Fruit fly (Drosophila melanogaster) whole organism, embryonic: ENCODE measurements around the gene Cpr64Ad.

ENCODE experiments used
- Awh ChIP-seq: fragments of 200-800 bp; sonication (Bioruptor generic); IDR thresholded peaks from 2 replicates; pipeline ENCODE4, ENCODE4 v1.3.6; 2022; ENCODE audit warnings: missing biosample characterization, missing genetic modification characterization
- CG11560 ChIP-seq: fragments of 200-800 bp; sonication (Bioruptor generic); IDR thresholded peaks from 3 replicates; pipeline ENCODE4 v1.3.6; 2022; ENCODE audit warnings: missing biosample characterization, missing genetic modification characterization
- CG13775 ChIP-seq: fragments of 200-800 bp; sonication (Bioruptor generic); optimal IDR thresholded peaks from 3 replicates; lab custom pipeline; 2017; ENCODE audit warnings: missing biosample characterization, mild to moderate bottlenecking, missing genetic modification characterization
- CG14050 ChIP-seq: fragments of 200-800 bp; sonication (Bioruptor generic); IDR thresholded peaks from 3 replicates; pipeline ENCODE4 v1.3.6; 2022; ENCODE audit warnings: missing biosample characterization, missing genetic modification characterization
- CG14860 ChIP-seq: fragments of 200-800 bp; sonication (Bioruptor generic); IDR thresholded peaks from 3 replicates; pipeline ENCODE4 v1.3.6; 2022; ENCODE audit warnings: missing biosample characterization, missing genetic modification characterization; ENCODE audit not compliant: partially characterized antibody
- CG18619 ChIP-seq: fragments of 200-800 bp; sonication (Bioruptor generic); optimal IDR thresholded peaks from 3 replicates; lab custom pipeline; 2017; ENCODE audit warnings: missing biosample characterization, mild to moderate bottlenecking, missing genetic modification characterization
- CG2712 ChIP-seq: fragments of 200-800 bp; optimal IDR thresholded peaks from 3 replicates; lab custom pipeline; 2019; ENCODE audit warnings: missing biosample characterization, mild to moderate bottlenecking, missing genetic modification characterization, moderate library complexity
- CG31365 ChIP-seq: fragments of 200-800 bp; sonication (Bioruptor generic); optimal IDR thresholded peaks from 2 replicates; lab custom pipeline; 2018; ENCODE audit warnings: missing biosample characterization, mild to moderate bottlenecking, missing genetic modification characterization
- CG31441 ChIP-seq: fragments of 200-800 bp; sonication (Bioruptor generic); IDR thresholded peaks from 2 replicates; pipeline ENCODE4 v1.3.6; 2022; ENCODE audit warnings: missing biosample characterization, missing genetic modification characterization
- CG32767 ChIP-seq: fragments of 200-800 bp; sonication (Bioruptor generic); IDR thresholded peaks from 2 replicates; pipeline ENCODE4 v1.3.6; 2022; ENCODE audit warnings: missing biosample characterization, missing genetic modification characterization
- CG4328 ChIP-seq: fragments of 200-800 bp; sonication (Bioruptor generic); optimal IDR thresholded peaks from 3 replicates; lab custom pipeline; 2017; ENCODE audit warnings: missing biosample characterization, missing genetic modification reagents, missing genetic modification characterization
- CG7372 ChIP-seq: fragments of 200-800 bp; sonication (Bioruptor generic); IDR thresholded peaks from 2 replicates; pipeline ENCODE4 v1.3.6; 2022; ENCODE audit warnings: missing biosample characterization, missing genetic modification characterization
- CG8388 ChIP-seq: fragments of 200-800 bp; sonication (Bioruptor generic); optimal IDR thresholded peaks from 2 replicates; lab custom pipeline; 2019; ENCODE audit warnings: missing biosample characterization, mild to moderate bottlenecking, missing genetic modification characterization, moderate library complexity
- CG8478 ChIP-seq: fragments of >200 bp; optimal IDR thresholded peaks from 2 replicates; lab custom pipeline; 2018
- GATAe ChIP-seq: fragments of 200-800 bp; sonication (Bioruptor generic); conservative IDR thresholded peaks from 2 replicates; pipeline ENCODE4 v1.3.6; 2022; ENCODE audit warnings: missing biosample characterization, missing genetic modification characterization
- Gsc ChIP-seq: fragments of 200-800 bp; sonication (Bioruptor generic); IDR thresholded peaks from 2 replicates; pipeline ENCODE4 v1.3.6; 2022; ENCODE audit warnings: missing biosample characterization, missing genetic modification characterization
- MESR4 ChIP-seq: fragments of 200-800 bp; sonication (Bioruptor generic); optimal IDR thresholded peaks from 2 replicates; lab custom pipeline; 2018; ENCODE audit warnings: missing biosample characterization, mild to moderate bottlenecking, missing genetic modification characterization, moderate library complexity
- Mes4 ChIP-seq: fragments of 200-800 bp; sonication (Bioruptor generic); optimal IDR thresholded peaks from 2 replicates; lab custom pipeline; 2016; ENCODE audit warnings: missing biosample characterization, missing genetic modification characterization
- Oli ChIP-seq: fragments of 200-800 bp; sonication (Bioruptor generic); optimal IDR thresholded peaks from 2 replicates; lab custom pipeline; 2018; ENCODE audit warnings: missing biosample characterization, mild to moderate bottlenecking, missing genetic modification characterization, moderate library complexity
- Optix ChIP-seq: fragments of 200-800 bp; sonication (Bioruptor generic); IDR thresholded peaks from 3 replicates; pipeline ENCODE4 v1.3.6; 2022; ENCODE audit warnings: missing biosample characterization, missing genetic modification characterization
- Sox100B ChIP-seq: fragments of 200-800 bp; sonication (Bioruptor generic); optimal IDR thresholded peaks from 3 replicates; lab custom pipeline; 2018; ENCODE audit warnings: missing biosample characterization, mild to moderate bottlenecking, missing genetic modification characterization
- Taf1 ChIP-seq: fragments of 200-800 bp; sonication (Bioruptor generic); IDR thresholded peaks from 2 replicates; pipeline ENCODE4 v1.3.6; 2022; ENCODE audit warnings: missing biosample characterization, missing genetic modification characterization
- Usf ChIP-seq: fragments of 200-800 bp; sonication (Bioruptor generic); optimal IDR thresholded peaks from 2 replicates; lab custom pipeline; 2017; ENCODE audit warnings: missing genotype, missing biosample characterization, missing genetic modification characterization
- ab ChIP-seq: fragments of 200-800 bp; sonication (Bioruptor generic); optimal IDR thresholded peaks from 2 replicates; lab custom pipeline; 2016; ENCODE audit warnings: missing biosample characterization, missing genetic modification characterization
- ac ChIP-seq: fragments of 200-800 bp; sonication (Bioruptor generic); optimal IDR thresholded peaks from 3 replicates; lab custom pipeline; 2017; ENCODE audit warnings: missing biosample characterization, mild to moderate bottlenecking, missing genetic modification characterization
- al ChIP-seq: fragments of 200-800 bp; sonication (Bioruptor generic); IDR thresholded peaks from 2 replicates; pipeline ENCODE4 v1.3.6; 2022; ENCODE audit warnings: missing biosample characterization, missing genetic modification characterization
- bsh ChIP-seq, 2 experiments: fragments of 200-800 bp; sonication (Bioruptor generic); optimal IDR thresholded peaks; 2 replicates each; lab custom pipeline; 2017 to 2018; ENCODE audit warnings: mild to moderate bottlenecking in 2 of 2, missing biosample characterization in 2 of 2, missing genetic modification characterization in 2 of 2, moderate library complexity in 1 of 2
- caup ChIP-seq: fragments of 200-800 bp; sonication (Bioruptor generic); optimal IDR thresholded peaks from 3 replicates; lab custom pipeline; 2017; ENCODE audit warnings: missing biosample characterization, mild to moderate bottlenecking, missing genetic modification characterization, moderate library complexity; ENCODE audit not compliant: severe bottlenecking
- crc ChIP-seq: fragments of 200-800 bp; sonication (Bioruptor generic); optimal IDR thresholded peaks from 2 replicates; lab custom pipeline; 2016; ENCODE audit warnings: missing biosample characterization, missing genetic modification characterization
- crol ChIP-seq: fragments of 200-800 bp; sonication (Bioruptor generic); IDR thresholded peaks from 2 replicates; pipeline ENCODE4 v1.3.6; 2022; ENCODE audit warnings: missing biosample characterization, missing genetic modification characterization
- danr ChIP-seq: fragments of 200-800 bp; sonication (Bioruptor generic); IDR thresholded peaks from 2 replicates; pipeline ENCODE4 v1.3.6; 2022; ENCODE audit warnings: missing biosample characterization, missing genetic modification characterization
- dm ChIP-seq: fragments of 200-800 bp; sonication (Bioruptor generic); optimal IDR thresholded peaks from 3 replicates; lab custom pipeline; 2016; ENCODE audit warnings: missing biosample characterization, missing genetic modification characterization
- dmrt11E ChIP-seq: fragments of 200-800 bp; sonication (Bioruptor generic); optimal IDR thresholded peaks from 3 replicates; lab custom pipeline; 2018; ENCODE audit warnings: missing biosample characterization, mild to moderate bottlenecking, missing genetic modification characterization, moderate library complexity
- fd96Cb ChIP-seq: fragments of 200-800 bp; sonication (Bioruptor generic); optimal IDR thresholded peaks from 2 replicates; lab custom pipeline; 2018; ENCODE audit warnings: missing biosample characterization, mild to moderate bottlenecking, missing genetic modification characterization, moderate library complexity
- gce ChIP-seq: fragments of 200-800 bp; sonication (Bioruptor generic); IDR thresholded peaks from 3 replicates; pipeline ENCODE4 v1.3.6; 2022; ENCODE audit warnings: missing biosample characterization, missing genetic modification characterization
- hkb ChIP-seq, 2 experiments: fragments of 200-800 bp in 1 of 2; fragments of >200 bp in 1 of 2; sonication (Bioruptor generic) in 1 of 2; IDR thresholded peaks in 1 of 2; optimal IDR thresholded peaks in 1 of 2; 2 replicates each; pipeline versions ENCODE4 v1.3.6 to Lab custom; 2017 to 2022; ENCODE audit warnings: missing biosample characterization in 1 of 2, missing genetic modification characterization in 1 of 2
- klu ChIP-seq: fragments of 200-800 bp; sonication (Bioruptor generic); IDR thresholded peaks from 2 replicates; pipeline ENCODE4 v1.3.6; 2022; ENCODE audit warnings: missing biosample characterization, missing genetic modification characterization
- lmd ChIP-seq: fragments of 200-800 bp; sonication (Bioruptor generic); IDR thresholded peaks from 2 replicates; pipeline ENCODE4 v1.3.6; 2022; ENCODE audit warnings: missing biosample characterization, missing genetic modification characterization
- nau ChIP-seq: fragments of 200-800 bp; sonication (Bioruptor generic); optimal IDR thresholded peaks from 3 replicates; lab custom pipeline; 2017; ENCODE audit warnings: missing biosample characterization, mild to moderate bottlenecking, missing genetic modification characterization, missing genetic modification reagents
- pan ChIP-seq, 4 experiments: fragments of >200 bp in 3 of 4; fragments of 200-800 bp in 1 of 4; sonication (Bioruptor generic) in 1 of 4; optimal IDR thresholded peaks in 3 of 4; IDR thresholded peaks in 1 of 4; 2 replicates each; pipeline versions ENCODE4 v1.3.6 to Lab custom; 2017 to 2022; ENCODE audit warnings: missing biosample characterization in 2 of 4, missing genetic modification characterization in 2 of 4, mixed read lengths in 1 of 4
- pho ChIP-seq: fragments of 200-800 bp; sonication (Bioruptor generic); optimal IDR thresholded peaks from 2 replicates; lab custom pipeline; 2016; ENCODE audit warnings: missing biosample characterization, missing genetic modification characterization
- pzg ChIP-seq: fragments of 200-800 bp; sonication (Bioruptor generic); optimal IDR thresholded peaks from 3 replicates; lab custom pipeline; 2018; ENCODE audit warnings: missing biosample characterization, mild to moderate bottlenecking, missing genetic modification characterization, moderate library complexity
- salm ChIP-seq: fragments of 200-800 bp; sonication (Bioruptor generic); optimal IDR thresholded peaks from 2 replicates; lab custom pipeline; 2018; ENCODE audit warnings: missing biosample characterization, mild to moderate bottlenecking, missing genetic modification characterization
- slou ChIP-seq: fragments of 200-800 bp; sonication (Bioruptor generic); optimal IDR thresholded peaks from 3 replicates; lab custom pipeline; 2016; ENCODE audit warnings: missing biosample characterization, missing genetic modification characterization
- tin ChIP-seq: fragments of 200-800 bp; sonication (Bioruptor generic); optimal IDR thresholded peaks from 3 replicates; lab custom pipeline; 2016; ENCODE audit warnings: missing biosample characterization, missing genetic modification characterization
- ttk ChIP-seq: fragments of 200-800 bp; sonication (Bioruptor generic); IDR thresholded peaks from 2 replicates; pipeline ENCODE4 v2.1.2; 2022; ENCODE audit warnings: missing biosample characterization, missing genetic modification characterization
- vfl ChIP-seq: fragments of 200-800 bp; sonication (Bioruptor generic); optimal IDR thresholded peaks from 2 replicates; lab custom pipeline; 2016; ENCODE audit warnings: missing biosample characterization, missing genetic modification characterization
- vnd ChIP-seq: fragments of 200-800 bp; sonication (Bioruptor generic); IDR thresholded peaks from 3 replicates; pipeline ENCODE4 v1.3.6; 2022; ENCODE audit warnings: missing biosample characterization, missing genetic modification characterization; ENCODE audit not compliant: partially characterized antibody
- wor ChIP-seq: fragments of 200-800 bp; sonication (Bioruptor generic); IDR thresholded peaks from 2 replicates; pipeline ENCODE4 v1.3.6; 2022; ENCODE audit warnings: missing biosample characterization, missing genetic modification characterization
- zf30C ChIP-seq: fragments of 200-800 bp; sonication (Bioruptor generic); optimal IDR thresholded peaks from 3 replicates; lab custom pipeline; 2018; ENCODE audit warnings: missing biosample characterization, mild to moderate bottlenecking, missing genetic modification characterization

The Cpr64Ad gene

DNA sequence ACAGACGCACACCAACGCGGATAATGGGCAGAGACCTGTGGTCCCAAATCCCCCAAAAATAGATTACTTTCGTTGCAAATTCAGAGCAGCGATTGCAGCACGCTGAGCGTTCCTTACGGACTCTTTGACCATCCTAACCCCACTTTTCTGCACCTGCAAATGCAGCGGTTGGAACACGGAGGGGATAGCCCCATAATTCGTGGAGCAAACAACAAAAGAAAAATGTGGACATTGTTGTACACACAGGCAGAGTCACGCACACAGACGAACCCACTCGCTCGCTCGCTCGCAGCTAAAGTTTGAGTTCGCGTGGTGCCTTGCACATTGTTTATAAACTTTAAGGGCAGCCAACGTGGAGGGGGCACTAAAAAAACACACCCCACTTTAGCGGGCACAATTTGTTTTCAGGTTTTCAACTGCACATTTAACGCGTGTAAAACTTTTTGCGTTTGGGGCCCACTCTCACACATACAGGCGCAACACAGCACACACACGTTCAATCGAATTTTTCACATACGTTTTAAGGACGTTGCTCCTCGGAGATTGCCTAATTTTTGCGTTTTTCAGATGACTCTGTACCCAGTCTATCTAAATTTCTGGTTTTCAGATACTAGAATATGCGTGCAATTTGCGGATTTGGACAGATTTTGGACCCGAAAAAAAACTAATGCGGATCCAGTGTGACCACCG is 38.6 kb downstream of the Cpr64Ad start (continued):
- no peak for TF ChIP-seq Awh (GFP tag; lab: Robert Waterston, UW)
- TF ChIP-seq CG4328 (GFP tag; lab: Kevin White, UChicago): no peak
- TF ChIP-seq CG11560 (tag; lab: Robert Waterston, UW): no peak
- no peak for TF ChIP-seq zf30C (GFP tag; lab: Kevin White, UChicago)
- no peak for TF ChIP-seq gce (GFP tag; lab: Robert Waterston, UW)
- no peak for TF ChIP-seq slou (GFP tag; lab: Kevin White, UChicago)
- no peak for TF ChIP-seq wor (GFP tag; lab: Robert Waterston, UW)
- no peak for TF ChIP-seq tin (GFP tag; lab: Kevin White, UChicago)
- no peak for TF ChIP-seq dm
- no peak for TF ChIP-seq Taf1 (GFP tag; lab: Robert Waterston, UW)
- TF ChIP-seq Oli (tag; lab: Kevin White, UChicago): no peak
- TF ChIP-seq CG8388 (GFP tag; lab: Kevin White, UChicago): no peak
- TF ChIP-seq Optix (GFP tag; lab: Robert Waterston, UW): no peak
- TF ChIP-seq CG31441 (GFP tag; lab: Robert Waterston, UW): no peak
- no peak for TF ChIP-seq Mes4
- peak; percentile 78 for TF ChIP-seq MESR4
- TF ChIP-seq Sox100B (GFP tag; lab: Kevin White, UChicago): no peak
- TF ChIP-seq pzg: peak; percentile 22
- no peak for TF ChIP-seq pan (optimal IDR thresholded peaks at IDR 0.05; lab: Kevin White, UChicago)
- TF ChIP-seq pan (GFP tag; optimal IDR thresholded peaks at IDR 0.05 in 1 of 2, IDR thresholded peaks at IDR 0.05 in 1 of 2): peak in 1 of 2 experiments; percentile 25
- no peak for TF ChIP-seq crc (GFP tag; lab: Kevin White, UChicago)
- TF ChIP-seq CG2712 (tag; lab: Kevin White, UChicago): no peak
- TF ChIP-seq hkb (optimal IDR thresholded peaks at IDR 0.05; lab: Kevin White, UChicago): no peak
- no peak for TF ChIP-seq hkb (GFP tag; IDR thresholded peaks at IDR 0.05; lab: Robert Waterston, UW)
- TF ChIP-seq danr (GFP tag; lab: Robert Waterston, UW): no peak
- 0 out of 2 replicates have a peak, but pooled peaks have one; percentile 17 for TF ChIP-seq ttk (GFP tag; lab: Robert Waterston, UW)
- TF ChIP-seq pho: no peak
- TF ChIP-seq lmd: 0 out of 2 replicates have a peak, but pooled peaks have one; percentile 12
- no peak for TF ChIP-seq al (GFP tag; lab: Robert Waterston, UW)
- TF ChIP-seq klu (GFP tag; lab: Robert Waterston, UW): no peak
- TF ChIP-seq Gsc (GFP tag; lab: Robert Waterston, UW): no peak
- TF ChIP-seq ab (GFP tag; lab: Kevin White, UChicago): no peak
- no peak for TF ChIP-seq caup (GFP tag; lab: Kevin White, UChicago)
- 0 out of 3 replicates have a peak, but pooled peaks have one; percentile 20 for TF ChIP-seq CG14860 (GFP tag; lab: Robert Waterston, UW)
- no peak for TF ChIP-seq dmrt11E (tag; lab: Kevin White, UChicago)
- TF ChIP-seq vfl (GFP tag; lab: Kevin White, UChicago): no peak
- TF ChIP-seq nau (GFP tag; lab: Kevin White, UChicago): no peak
- TF ChIP-seq CG32767 (GFP tag; lab: Robert Waterston, UW): peak; percentile 57; the same call in 1 of the 2 replicates
- no peak for TF ChIP-seq bsh (GFP tag; optimal IDR thresholded peaks at IDR 0.05; lab: Kevin White, UChicago)
- TF ChIP-seq vnd (GFP tag; lab: Robert Waterston, UW): no peak
- TF ChIP-seq CG31365: no peak
- TF ChIP-seq CG13775 (GFP tag; lab: Kevin White, UChicago): no peak
- TF ChIP-seq CG7372: no peak
- TF ChIP-seq CG14050 (GFP tag; lab: Robert Waterston, UW): no peak
- TF ChIP-seq GATAe (GFP tag; lab: Robert Waterston, UW): no peak
- TF ChIP-seq crol: no peak
- TF ChIP-seq Usf (GFP tag; lab: Kevin White, UChicago): no peak
- no peak for TF ChIP-seq fd96Cb (tag; lab: Kevin White, UChicago)
- TF ChIP-seq ac (GFP tag; lab: Kevin White, UChicago): no peak
- TF ChIP-seq salm (tag; lab: Kevin White, UChicago): no peak
- TF ChIP-seq CG18619 (GFP tag; lab: Kevin White, UChicago): no peak
- TF ChIP-seq CG8478 (lab: Kevin White, UChicago): peak; percentile 10
